Fruit fly (Drosophila melanogaster) whole organism, embryonic: ENCODE measurements around the gene CG46440.

Experiments
- Aef1 ChIP-seq: fragments of 200-800 bp; sonication (Bioruptor generic); IDR thresholded peaks from 3 replicates; pipeline ENCODE4 v1.3.6; 2022; ENCODE audit warnings: missing biosample characterization, missing genetic modification characterization
- CG11456 ChIP-seq: fragments of 200-800 bp; sonication (Bioruptor generic); IDR thresholded peaks from 3 replicates; pipeline ENCODE4 v1.3.6; 2022; ENCODE audit warnings: missing biosample characterization, missing genetic modification characterization
- CG12299 ChIP-seq: fragments of 200-800 bp; sonication (Bioruptor generic); optimal IDR thresholded peaks from 2 replicates; lab custom pipeline; 2018; ENCODE audit warnings: missing biosample characterization, mild to moderate bottlenecking, missing genetic modification characterization
- CG12769 ChIP-seq: fragments of 200-800 bp; sonication (Bioruptor generic); optimal IDR thresholded peaks from 2 replicates; lab custom pipeline; 2019; ENCODE audit warnings: missing biosample characterization, mild to moderate bottlenecking, missing genetic modification characterization, moderate library complexity
- CG13296 ChIP-seq: fragments of 200-800 bp; sonication (Bioruptor generic); optimal IDR thresholded peaks from 3 replicates; lab custom pipeline; 2018; ENCODE audit warnings: missing biosample characterization, mild to moderate bottlenecking, missing genetic modification characterization
- CG13624 ChIP-seq: fragments of 200-800 bp; sonication (Bioruptor generic); optimal IDR thresholded peaks from 2 replicates; lab custom pipeline; 2016; ENCODE audit warnings: missing biosample characterization, missing genetic modification characterization
- CG14441 ChIP-seq: fragments of 200-800 bp; sonication (Bioruptor generic); IDR thresholded peaks from 2 replicates; pipeline ENCODE4 v1.3.6; 2022; ENCODE audit warnings: missing biosample characterization, missing genetic modification characterization
- CG14710 ChIP-seq: fragments of 200-800 bp; sonication (Bioruptor generic); optimal IDR thresholded peaks from 3 replicates; lab custom pipeline; 2019; ENCODE audit warnings: missing biosample characterization, mild to moderate bottlenecking, missing genetic modification characterization, moderate library complexity
- CG14860 ChIP-seq: fragments of 200-800 bp; sonication (Bioruptor generic); IDR thresholded peaks from 3 replicates; pipeline ENCODE4 v1.3.6; 2022; ENCODE audit warnings: missing biosample characterization, missing genetic modification characterization; ENCODE audit not compliant: partially characterized antibody
- CG14965 ChIP-seq: fragments of 200-800 bp; sonication (Bioruptor generic); optimal IDR thresholded peaks from 2 replicates; lab custom pipeline; 2016; ENCODE audit warnings: missing biosample characterization, missing genetic modification characterization, borderline replicate concordance
- CG15073 ChIP-seq: fragments of 200-800 bp; sonication (Bioruptor generic); optimal IDR thresholded peaks from 2 replicates; lab custom pipeline; 2016; ENCODE audit warnings: missing biosample characterization, missing genetic modification characterization
- CG15479 ChIP-seq: fragments of 200-800 bp; sonication (Bioruptor generic); optimal IDR thresholded peaks from 3 replicates; lab custom pipeline; 2019; ENCODE audit warnings: missing biosample characterization, mild to moderate bottlenecking, missing genetic modification characterization, moderate library complexity
- CG17328 ChIP-seq: fragments of 200-800 bp; sonication (Bioruptor generic); IDR thresholded peaks from 2 replicates; pipeline ENCODE4 v1.3.6; 2022; ENCODE audit warnings: missing biosample characterization, missing genetic modification characterization
- CG30020 ChIP-seq: fragments of 200-800 bp; optimal IDR thresholded peaks from 2 replicates; lab custom pipeline; 2019; ENCODE audit warnings: missing biosample characterization, mild to moderate bottlenecking, missing genetic modification characterization, moderate library complexity
- CG30431 ChIP-seq: fragments of 200-800 bp; sonication (Bioruptor generic); optimal IDR thresholded peaks from 2 replicates; lab custom pipeline; 2017; ENCODE audit warnings: missing biosample characterization, missing genetic modification characterization
- CG33557 ChIP-seq: fragments of 200-800 bp; sonication (Bioruptor generic); optimal IDR thresholded peaks from 2 replicates; lab custom pipeline; 2019; ENCODE audit warnings: missing biosample characterization, mild to moderate bottlenecking, missing genetic modification characterization, moderate library complexity
- CG3995 ChIP-seq: fragments of 200-800 bp; sonication (Bioruptor generic); optimal IDR thresholded peaks from 3 replicates; lab custom pipeline; 2016; ENCODE audit warnings: missing biosample characterization, missing genetic modification characterization
- CG6791 ChIP-seq: fragments of 200-800 bp; sonication (Bioruptor generic); IDR thresholded peaks from 3 replicates; pipeline ENCODE4 v1.3.6; 2022; ENCODE audit warnings: missing biosample characterization, missing genetic modification characterization; ENCODE audit not compliant: partially characterized antibody
- CG8290 ChIP-seq, 3 experiments: fragments of 200-800 bp; sonication (Bioruptor generic); optimal IDR thresholded peaks; 2 replicates each; lab custom pipeline; 2016 to 2019; ENCODE audit warnings: missing biosample characterization in 3 of 3, missing genetic modification characterization in 3 of 3, mild to moderate bottlenecking in 2 of 3, moderate library complexity in 1 of 3
- CG8944 ChIP-seq: fragments of 200-800 bp; sonication (Bioruptor generic); optimal IDR thresholded peaks from 3 replicates; lab custom pipeline; 2016; ENCODE audit warnings: missing biosample characterization, missing genetic modification characterization
- CG9215 ChIP-seq: fragments of 200-800 bp; sonication (Bioruptor generic); IDR thresholded peaks from 2 replicates; pipeline ENCODE4 v1.3.6; 2022; ENCODE audit warnings: missing biosample characterization, missing genetic modification characterization
- Dll ChIP-seq: fragments of 200-800 bp; sonication (Bioruptor generic); IDR thresholded peaks from 4 replicates; pipeline ENCODE4 v1.3.6; 2022; ENCODE audit warnings: missing biosample characterization, missing genetic modification characterization; ENCODE audit not compliant: partially characterized antibody
- Ets65A ChIP-seq: fragments of 200-800 bp; sonication (Bioruptor generic); peaks from one replicate; lab custom pipeline; 2016; ENCODE audit warnings: missing biosample characterization, missing genetic modification characterization
- Lhr ChIP-seq: fragments of 200-800 bp; sonication (Bioruptor generic); optimal IDR thresholded peaks from 3 replicates; lab custom pipeline; 2017; ENCODE audit warnings: mild to moderate bottlenecking, missing biosample characterization, missing genetic modification reagents, missing genetic modification characterization
- Max ChIP-seq: fragments of 200-800 bp; sonication (Bioruptor generic); optimal IDR thresholded peaks from 2 replicates; lab custom pipeline; 2016; ENCODE audit warnings: missing biosample characterization, mild to moderate bottlenecking, missing genetic modification characterization
- Med ChIP-seq: fragments of 200-800 bp; sonication (Bioruptor generic); peaks from one replicate; lab custom pipeline; 2016; ENCODE audit warnings: missing biosample characterization, missing genetic modification characterization, mild to moderate bottlenecking, inconsistent platforms, moderate library complexity
- NC2β ChIP-seq: fragments of 200-800 bp; sonication (Bioruptor generic); optimal IDR thresholded peaks from 2 replicates; lab custom pipeline; 2016; ENCODE audit warnings: missing biosample characterization, missing genetic modification characterization
- NfI ChIP-seq: fragments of 200-800 bp; sonication (Bioruptor generic); optimal IDR thresholded peaks from 3 replicates; lab custom pipeline; 2018; ENCODE audit warnings: missing biosample characterization, mild to moderate bottlenecking, missing genetic modification characterization, moderate library complexity
- ato ChIP-seq: fragments of 200-800 bp; sonication (Bioruptor generic); IDR thresholded peaks from 2 replicates; pipeline ENCODE4 v1.3.6; 2022; ENCODE audit warnings: missing biosample characterization, missing genetic modification characterization; ENCODE audit not compliant: partially characterized antibody
- bigmax ChIP-seq: fragments of 200-800 bp; sonication (Bioruptor generic); optimal IDR thresholded peaks from 2 replicates; lab custom pipeline; 2018; ENCODE audit warnings: missing biosample characterization, mild to moderate bottlenecking, missing genetic modification characterization
- bsh ChIP-seq, 2 experiments: fragments of 200-800 bp; sonication (Bioruptor generic); optimal IDR thresholded peaks; 2 replicates each; lab custom pipeline; 2017 to 2018; ENCODE audit warnings: mild to moderate bottlenecking in 2 of 2, missing biosample characterization in 2 of 2, missing genetic modification characterization in 2 of 2, moderate library complexity in 1 of 2
- crc ChIP-seq: fragments of 200-800 bp; sonication (Bioruptor generic); optimal IDR thresholded peaks from 2 replicates; lab custom pipeline; 2016; ENCODE audit warnings: missing biosample characterization, missing genetic modification characterization
- croc ChIP-seq: fragments of 200-800 bp; sonication (Bioruptor generic); conservative IDR thresholded peaks from 3 replicates; pipeline ENCODE4 v1.3.6; 2022; ENCODE audit warnings: missing biosample characterization, missing genetic modification characterization
- dimm ChIP-seq: fragments of 200-800 bp; sonication (Bioruptor generic); IDR thresholded peaks from 2 replicates; pipeline ENCODE4 v1.3.6; 2022; ENCODE audit warnings: missing biosample characterization, missing genetic modification characterization
- ems ChIP-seq: fragments of 200-800 bp; sonication (Bioruptor generic); optimal IDR thresholded peaks from 3 replicates; lab custom pipeline; 2016; ENCODE audit warnings: missing biosample characterization, missing genetic modification characterization
- insv ChIP-seq, 2 experiments: fragments of 200-800 bp; sonication (Bioruptor generic); optimal IDR thresholded peaks; 3 replicates each; lab custom pipeline; 2016 to 2018; ENCODE audit warnings: missing biosample characterization in 2 of 2, missing genetic modification characterization in 2 of 2
- ken ChIP-seq: fragments of 200-800 bp; sonication (Bioruptor generic); IDR thresholded peaks from 3 replicates; pipeline ENCODE4 v1.3.6; 2022; ENCODE audit warnings: missing biosample characterization, missing genetic modification characterization
- sens ChIP-seq: fragments of 200-800 bp; sonication (Bioruptor generic); peaks from one replicate; lab custom pipeline; 2016; ENCODE audit warnings: missing biosample characterization, missing genetic modification characterization
- seq ChIP-seq: fragments of 200-800 bp; sonication (Bioruptor generic); IDR thresholded peaks from 2 replicates; pipeline ENCODE4 v1.3.6; 2022; ENCODE audit warnings: missing biosample characterization, missing genetic modification characterization
- slou ChIP-seq: fragments of 200-800 bp; sonication (Bioruptor generic); optimal IDR thresholded peaks from 3 replicates; lab custom pipeline; 2016; ENCODE audit warnings: missing biosample characterization, missing genetic modification characterization
- sna ChIP-seq: fragments of 200-800 bp; sonication (Bioruptor generic); IDR thresholded peaks from 2 replicates; pipeline ENCODE4 v1.3.6; 2022; ENCODE audit warnings: missing biosample characterization, missing genetic modification characterization; ENCODE audit not compliant: partially characterized antibody
- stwl ChIP-seq: fragments of 200-800 bp; sonication (Bioruptor generic); optimal IDR thresholded peaks from 3 replicates; lab custom pipeline; 2018; ENCODE audit warnings: missing biosample characterization, mild to moderate bottlenecking, missing genetic modification characterization, moderate library complexity
- tgo ChIP-seq: fragments of 200-800 bp; sonication (Bioruptor generic); IDR thresholded peaks from 3 replicates; pipeline ENCODE4 v1.3.6; 2022; ENCODE audit warnings: missing biosample characterization, missing genetic modification characterization
- toy ChIP-seq: fragments of 200-800 bp; sonication (Bioruptor generic); IDR thresholded peaks from 2 replicates; pipeline ENCODE4 v1.3.6; 2022; ENCODE audit warnings: missing biosample characterization, missing genetic modification characterization
- vvl ChIP-seq: fragments of 200-800 bp; sonication (Bioruptor generic); IDR thresholded peaks from 2 replicates; pipeline ENCODE4 v1.3.6; 2022; ENCODE audit warnings: missing biosample characterization, missing genetic modification characterization

CG46440 gene

dm6 chrX:15811666-15812614, 45.7 kb downstream of the CG46440 start (continued):
- TF ChIP-seq Med (GFP tag; lab: Kevin White, UChicago): peak; percentile 32
- no peak; the same call in 1 of the 2 replicates for TF ChIP-seq seq (GFP tag; lab: Robert Waterston, UW)
- no peak for TF ChIP-seq slou (GFP tag; lab: Kevin White, UChicago)

- TF ChIP-seq ato: no peak
- TF ChIP-seq CG8944: no peak
- no peak for TF ChIP-seq insv (GFP tag; optimal IDR thresholded peaks at IDR 0.05; lab: Kevin White, UChicago)
- no peak for TF ChIP-seq NfI
- no peak for TF ChIP-seq CG14710 (tag; lab: Kevin White, UChicago)
- no peak for TF ChIP-seq bigmax
- TF ChIP-seq vvl: no peak
- TF ChIP-seq CG30020: no peak
- TF ChIP-seq CG14860 (GFP tag; lab: Robert Waterston, UW): no peak
- no peak for TF ChIP-seq CG14441 (GFP tag; lab: Robert Waterston, UW)
- no peak for TF ChIP-seq sna (GFP tag; lab: Robert Waterston, UW)
- no peak for TF ChIP-seq CG9215 (GFP tag; lab: Robert Waterston, UW)
- TF ChIP-seq CG17328: no peak
- no peak for TF ChIP-seq toy (GFP tag; lab: Robert Waterston, UW)
- no peak for TF ChIP-seq CG14965 (GFP tag; lab: Kevin White, UChicago)
- no peak for TF ChIP-seq CG12769
Observed at dm6 chrX:15809255-15809654, 48.4 kb downstream of the CG46440 start, which contains the start of gene CG8509. CG8509 (plus strand) TSS chrX:15809555.

DNA sequence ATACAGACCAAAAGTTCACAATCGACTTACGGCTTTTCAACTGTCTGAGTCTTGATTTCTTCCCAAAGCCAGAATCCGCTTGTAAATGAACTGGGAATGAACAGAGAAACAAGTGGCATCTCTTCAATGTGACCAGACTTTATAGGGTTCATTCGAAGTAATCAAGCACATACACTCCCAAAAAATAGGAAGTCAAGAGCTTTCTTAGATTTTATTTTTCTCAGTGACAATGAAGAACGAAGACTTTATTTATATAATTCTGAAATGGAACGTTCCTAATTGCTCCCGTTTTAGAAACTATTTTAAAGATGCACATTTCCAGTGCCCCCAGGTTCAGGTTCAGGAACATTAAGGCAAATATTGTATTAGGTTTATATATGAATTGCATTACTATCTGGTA, 49.7 kb downstream of the CG46440 start:
- TF ChIP-seq CG3995 (GFP tag; lab: Kevin White, UChicago) (no peak), CG15073 (no peak), bsh (GFP tag; optimal IDR thresholded peaks at IDR 0.05; lab: Kevin White, UChicago) (no peak), CG15479 (GFP tag; lab: Kevin White, UChicago) (no peak), sens (GFP tag; lab: Kevin White, UChicago) (peak; percentile 61), CG8290 (GFP tag; optimal IDR thresholded peaks at IDR 0.05; lab: Kevin White, UChicago) (peak; percentile 25), CG8290 (tag; optimal IDR thresholded peaks at IDR 0.05; lab: Kevin White, UChicago) (no peak), Lhr (GFP tag; lab: Kevin White, UChicago) (peak; percentile 6), tgo (no peak), slou (GFP tag; lab: Kevin White, UChicago) (no peak), Ets65A (GFP tag; lab: Kevin White, UChicago) (peak; percentile 52), stwl (tag; lab: Kevin White, UChicago) (peak; percentile 6)
- TF ChIP-seq, all 482 proteins: peak for 5

- TF ChIP-seq Aef1 (no peak), CG11456 (GFP tag; lab: Robert Waterston, UW) (no peak), CG33557 (GFP tag; lab: Kevin White, UChicago) (no peak), CG30431 (GFP tag; lab: Kevin White, UChicago) (no peak), Dll (GFP tag; lab: Robert Waterston, UW) (no peak), dimm (GFP tag; lab: Robert Waterston, UW) (no peak), crc (GFP tag; lab: Kevin White, UChicago) (no peak), CG13624 (GFP tag; lab: Kevin White, UChicago) (no peak), ken (GFP tag; lab: Robert Waterston, UW) (no peak), ems (GFP tag; lab: Kevin White, UChicago) (no peak), Max (GFP tag; lab: Kevin White, UChicago) (no peak), croc (GFP tag; lab: Robert Waterston, UW) (no peak), CG12299 (no peak), NC2β (GFP tag; lab: Kevin White, UChicago) (no peak), CG6791 (no peak), CG13296 (GFP tag; lab: Kevin White, UChicago) (peak; percentile 46), bigmax (no peak)
Observed at dm6 chrX:15805523-15805922, 52.1 kb downstream of the CG46440 start.
